Fruit fly (Drosophila melanogaster): ENCODE measurements around the gene CG15012.

DNA sequence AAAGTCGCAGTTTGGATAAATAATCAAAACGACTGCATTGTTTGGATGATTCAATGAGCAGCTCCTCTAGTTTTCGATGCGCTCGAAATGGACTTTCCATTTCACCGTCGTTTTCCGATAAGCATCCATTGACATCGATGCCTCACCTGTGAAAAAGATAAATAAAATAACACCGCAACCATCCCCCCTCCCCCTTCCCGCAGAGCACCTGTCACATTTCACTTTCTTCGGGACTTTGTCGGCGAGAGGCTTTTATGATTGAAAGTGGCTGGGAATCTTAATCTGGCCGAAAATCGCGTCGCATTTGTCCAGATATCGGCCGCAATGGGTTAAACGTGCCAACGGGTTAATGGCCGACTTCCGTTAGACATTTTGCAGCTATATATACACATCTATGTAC is 22.8 kb downstream of the CG15012 start:
- TF ChIP-seq CG8478 (optimal IDR thresholded peaks at IDR 0.05) (no peak), CTCF (optimal IDR thresholded peaks at IDR 0.05) (no peak)
